Worm (Caenorhabditis elegans): ENCODE data around the gene Y39B6A.27.

DNA sequence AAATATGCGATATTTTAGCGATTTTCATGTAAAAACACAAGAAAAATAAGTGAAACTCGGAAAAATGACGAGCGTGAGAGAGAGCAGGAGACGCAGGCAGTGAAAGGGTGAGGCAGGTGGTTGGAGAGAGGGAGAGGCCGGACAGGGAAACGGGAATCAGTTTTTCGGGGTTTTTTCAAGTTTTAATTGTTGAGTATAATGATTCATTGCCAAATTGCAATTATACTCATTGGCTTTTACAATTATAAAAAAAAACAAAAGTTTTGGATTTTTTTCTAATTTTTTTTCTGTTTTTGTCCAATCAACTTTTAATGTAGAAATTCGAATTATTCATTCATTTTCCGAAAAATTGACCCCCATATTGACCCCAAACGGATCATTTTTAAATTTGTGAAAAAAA, 51.0 kb downstream of the Y39B6A.27 start, which contains the start of gene nhr-95:
- TF ChIP-seq him-1 (tag; optimal IDR thresholded peaks at IDR 0.05) (no peak), dao-5 (tag; optimal IDR thresholded peaks at IDR 0.05) (no peak)

All from whole organism, L4/young adult.